Fruit fly (Drosophila melanogaster): ENCODE results near the gene Spn28Dc.

The Spn28Dc gene

dm6 chr2L:7956310-7957067, 50.5 kb downstream of the Spn28Dc start (continued):
- TF ChIP-seq CG8319 (GFP tag; optimal IDR thresholded peaks at IDR 0.05) (no peak), Eip78C (GFP tag) (peak; percentile 73), esn (GFP tag; optimal IDR thresholded peaks at IDR 0.05) (peak; percentile 6), CG8632 (GFP tag; optimal IDR thresholded peaks at IDR 0.05) (no peak), CG3919 (GFP tag; optimal IDR thresholded peaks at IDR 0.05) (peak; percentile 10), Ets96B (tag; optimal IDR thresholded peaks at IDR 0.05) (no peak), Hr4 (GFP tag; optimal IDR thresholded peaks at IDR 0.05) (peak; percentile 62), eg (GFP tag; IDR thresholded peaks at IDR 0.05) (peak; percentile 72)

dm6 chr2L:7954588-7954987, 52.4 kb downstream of the Spn28Dc start:
- TF ChIP-seq CG10631 (GFP tag; optimal IDR thresholded peaks at IDR 0.05) = no peak
- TF ChIP-seq fkh (GFP tag; optimal IDR thresholded peaks at IDR 0.05) = peak; percentile 38
- TF ChIP-seq CG4318 (GFP tag; optimal IDR thresholded peaks at IDR 0.05) = no peak
- TF ChIP-seq vri (GFP tag; optimal IDR thresholded peaks at IDR 0.05) = peak; percentile 22
- no peak for TF ChIP-seq dac (GFP tag; optimal IDR thresholded peaks at IDR 0.05)
- TF ChIP-seq Eip78C (GFP tag) = peak; percentile 26
- no peak for TF ChIP-seq lz (GFP tag; optimal IDR thresholded peaks at IDR 0.05)
- TF ChIP-seq Smox (GFP tag; optimal IDR thresholded peaks at IDR 0.05) = peak; percentile 8
- no peak for TF ChIP-seq esn (GFP tag; optimal IDR thresholded peaks at IDR 0.05)
